Fruit fly (Drosophila melanogaster): Measurements from ENCODE around the gene Sfxn1-3.
A peak's percentile ranks its signal among the peaks of the same experiment; 100 is the strongest.

The Sfxn1-3 gene

DNA sequence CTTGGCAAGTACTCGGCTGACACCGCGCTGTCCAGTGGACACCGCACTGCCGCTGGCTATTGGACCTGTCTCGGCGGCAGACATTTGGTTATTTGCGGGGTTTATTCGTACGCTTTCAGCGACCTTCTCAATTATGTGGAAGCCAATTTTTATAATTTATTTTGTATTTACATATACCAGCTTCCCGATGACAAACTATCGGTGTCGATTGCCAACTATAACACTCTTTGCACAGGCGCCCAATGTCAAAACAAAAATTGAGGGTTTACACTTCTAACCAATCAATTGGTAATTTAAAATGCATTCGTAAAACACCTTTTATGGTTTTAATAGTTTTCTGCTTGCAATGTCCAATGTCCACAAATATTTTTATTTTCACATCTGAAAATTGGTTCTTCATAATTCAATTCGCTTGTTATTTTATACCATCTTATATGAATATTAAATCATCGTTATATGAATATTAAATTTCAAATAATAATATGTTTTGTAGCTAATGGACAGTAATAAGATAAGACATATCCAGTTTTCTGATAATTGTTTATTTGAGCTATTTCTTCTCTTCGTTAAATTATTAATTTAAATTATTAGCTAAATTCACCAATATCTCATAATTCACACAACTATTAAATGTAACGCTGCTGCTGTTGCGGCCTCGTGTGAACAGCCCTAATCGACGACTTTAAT, 21.6 kb downstream of the Sfxn1-3 start (continued):
- TF ChIP-seq Hr3 (GFP tag; optimal IDR thresholded peaks at IDR 0.05) (peak; percentile 39), Optix (GFP tag; IDR thresholded peaks at IDR 0.05) (no peak), croc (GFP tag; conservative IDR thresholded peaks at IDR 0.05) (no peak), GATAe (GFP tag; conservative IDR thresholded peaks at IDR 0.05) (no peak), CG12659 (GFP tag; optimal IDR thresholded peaks at IDR 0.05) (peak; percentile 52), ssp (GFP tag; IDR thresholded peaks at IDR 0.05) (peak; percentile 98), slbo (GFP tag; IDR thresholded peaks at IDR 0.05) (peak; percentile 61), NFAT (GFP tag; IDR thresholded peaks at IDR 0.05) (peak; percentile 57; the same call in 1 of the 2 replicates), CG2712 (tag; optimal IDR thresholded peaks at IDR 0.05) (peak; percentile 43), Trl (optimal IDR thresholded peaks at IDR 0.05) (no peak), Trl (GFP tag; optimal IDR thresholded peaks at IDR 0.05) (no peak), phol (tag; optimal IDR thresholded peaks at IDR 0.05) (peak; percentile 64), CG14014 (GFP tag; IDR thresholded peaks at IDR 0.05) (no peak), oc (tag; optimal IDR thresholded peaks at IDR 0.05) (no peak), Chrac-16 (GFP tag; optimal IDR thresholded peaks at IDR 0.05) (no peak), CG12299 (tag; optimal IDR thresholded peaks at IDR 0.05) (no peak), dimm (GFP tag; IDR thresholded peaks at IDR 0.05) (no peak), CG18262 (tag; optimal IDR thresholded peaks at IDR 0.05) (peak; percentile 49), CG6791 (GFP tag; IDR thresholded peaks at IDR 0.05; ENCODE audit: partially characterized antibody) (peak; percentile 56; the same call in 2 of the 3 replicates), CG9876 (GFP tag; optimal IDR thresholded peaks at IDR 0.05) (no peak), CG1832 (GFP tag; optimal IDR thresholded peaks at IDR 0.05) (no peak), row (GFP tag; IDR thresholded peaks at IDR 0.05) (peak; percentile 87), ken (GFP tag; IDR thresholded peaks at IDR 0.05) (no peak), psq (GFP tag; optimal IDR thresholded peaks at IDR 0.05) (peak; percentile 22), sens-2 (GFP tag; IDR thresholded peaks at IDR 0.05) (no peak), CG14710 (tag; optimal IDR thresholded peaks at IDR 0.05) (peak; percentile 73), nerfin-2 (GFP tag; IDR thresholded peaks at IDR 0.05; ENCODE audit: partially characterized antibody) (no peak), CG10147 (GFP tag; optimal IDR thresholded peaks at IDR 0.05) (peak; percentile 20), gcm (GFP tag; optimal IDR thresholded peaks at IDR 0.05) (no peak), pita (GFP tag; optimal IDR thresholded peaks at IDR 0.05) (no peak), ap (GFP tag; IDR thresholded peaks at IDR 0.05) (no peak), Dfd (GFP tag; optimal IDR thresholded peaks at IDR 0.05) (peak in 1 of 2 experiments; percentile 55), CG8924 (tag; optimal IDR thresholded peaks at IDR 0.05) (peak; percentile 7), CG31441 (GFP tag; IDR thresholded peaks at IDR 0.05) (peak; percentile 55; the same call in 1 of the 2 replicates), CG9215 (GFP tag; IDR thresholded peaks at IDR 0.05) (0 out of 2 replicates have a peak, but pooled peaks have one; percentile 26), dmrt99B (tag; optimal IDR thresholded peaks at IDR 0.05) (peak; percentile 8), D (optimal IDR thresholded peaks at IDR 0.05) (no peak), D (GFP tag; optimal IDR thresholded peaks at IDR 0.05) (no peak), bigmax (GFP tag; optimal IDR thresholded peaks at IDR 0.05) (no peak), Dll (GFP tag; IDR thresholded peaks at IDR 0.05; ENCODE audit: partially characterized antibody) (0 out of 4 replicates have a peak, but pooled peaks have one; percentile 12), CG7839 (tag; optimal IDR thresholded peaks at IDR 0.05) (peak; percentile 45), Hr51 (GFP tag; optimal IDR thresholded peaks at IDR 0.05) (no peak), tin (GFP tag; optimal IDR thresholded peaks at IDR 0.05) (peak; percentile 19), CG30020 (tag; optimal IDR thresholded peaks at IDR 0.05) (peak; percentile 99), CG11723 (GFP tag; optimal IDR thresholded peaks at IDR 0.05) (peak; percentile 85), Sox102F (GFP tag; optimal IDR thresholded peaks at IDR 0.05) (no peak), CG13287 (GFP tag; IDR thresholded peaks at IDR 0.05; ENCODE audit: partially characterized antibody) (peak; percentile 15; the same call in 1 of the 2 replicates), CG1024 (GFP tag; IDR thresholded peaks at IDR 0.05) (peak; percentile 96), unpg (GFP tag; optimal IDR thresholded peaks at IDR 0.05) (no peak), fd96Cb (tag; optimal IDR thresholded peaks at IDR 0.05) (peak; percentile 10)
